Fruit fly (Drosophila melanogaster) whole organism, embryonic: ENCODE measurements around the gene CG12546.

Source experiments
- Ada2b ChIP-seq: fragments of 200-800 bp; sonication (Bioruptor generic); IDR thresholded peaks from 2 replicates; pipeline ENCODE4 v1.3.6; 2022; ENCODE audit warnings: missing biosample characterization, missing genetic modification characterization
- Asciz ChIP-seq: fragments of 200-800 bp; sonication (Bioruptor generic); optimal IDR thresholded peaks from 2 replicates; lab custom pipeline; 2017; ENCODE audit warnings: missing biosample characterization, mild to moderate bottlenecking, missing genetic modification characterization, missing genetic modification reagents
- CG1233 ChIP-seq: fragments of 200-800 bp; sonication (Bioruptor generic); optimal IDR thresholded peaks from 4 replicates; lab custom pipeline; 2018; ENCODE audit warnings: missing biosample characterization, mild to moderate bottlenecking, missing genetic modification characterization
- CG14014 ChIP-seq: fragments of 200-800 bp; sonication (Bioruptor generic); IDR thresholded peaks from 2 replicates; pipeline ENCODE4 v1.3.6; 2022; ENCODE audit warnings: missing biosample characterization, missing genetic modification characterization
- CG14050 ChIP-seq: fragments of 200-800 bp; sonication (Bioruptor generic); IDR thresholded peaks from 3 replicates; pipeline ENCODE4 v1.3.6; 2022; ENCODE audit warnings: missing biosample characterization, missing genetic modification characterization
- CG14441 ChIP-seq: fragments of 200-800 bp; sonication (Bioruptor generic); IDR thresholded peaks from 2 replicates; pipeline ENCODE4 v1.3.6; 2022; ENCODE audit warnings: missing biosample characterization, missing genetic modification characterization
- CG1603 ChIP-seq: fragments of 200-800 bp; sonication (Bioruptor generic); optimal IDR thresholded peaks from 2 replicates; lab custom pipeline; 2019; ENCODE audit warnings: missing biosample characterization, mild to moderate bottlenecking, missing genetic modification characterization, moderate library complexity
- CG2202 ChIP-seq: fragments of 200-800 bp; sonication (Bioruptor generic); optimal IDR thresholded peaks from 2 replicates; lab custom pipeline; 2018; ENCODE audit warnings: missing biosample characterization, mild to moderate bottlenecking, missing genetic modification characterization
- CG2712 ChIP-seq: fragments of 200-800 bp; optimal IDR thresholded peaks from 3 replicates; lab custom pipeline; 2019; ENCODE audit warnings: missing biosample characterization, mild to moderate bottlenecking, missing genetic modification characterization, moderate library complexity
- CG31388 ChIP-seq: fragments of 200-800 bp; sonication (Bioruptor generic); optimal IDR thresholded peaks from 2 replicates; lab custom pipeline; 2016; ENCODE audit warnings: missing biosample characterization, missing genetic modification characterization
- CG4707 ChIP-seq: fragments of 200-800 bp; sonication (Bioruptor generic); optimal IDR thresholded peaks from 2 replicates; lab custom pipeline; 2018; ENCODE audit warnings: missing biosample characterization, mild to moderate bottlenecking, missing genetic modification characterization, moderate library complexity
- Chrac-16 ChIP-seq: fragments of 200-800 bp; sonication (Bioruptor generic); optimal IDR thresholded peaks from 3 replicates; lab custom pipeline; 2016; ENCODE audit warnings: missing biosample characterization, missing genetic modification characterization
- CkIIα-i1 ChIP-seq: fragments of 200-800 bp; sonication (Bioruptor generic); IDR thresholded peaks from 2 replicates; pipeline ENCODE4 v1.3.6; 2022; ENCODE audit warnings: missing biosample characterization, missing genetic modification characterization
- D19A ChIP-seq: fragments of 200-800 bp; optimal IDR thresholded peaks from 3 replicates; lab custom pipeline; 2019; ENCODE audit warnings: missing biosample characterization, mild to moderate bottlenecking, missing genetic modification characterization, moderate library complexity
- D19B ChIP-seq: fragments of 200-800 bp; sonication (Bioruptor generic); optimal IDR thresholded peaks from 2 replicates; lab custom pipeline; 2017; ENCODE audit warnings: missing biosample characterization, mild to moderate bottlenecking, missing genetic modification characterization
- Dek ChIP-seq: fragments of 200-800 bp; sonication (Bioruptor generic); optimal IDR thresholded peaks from 3 replicates; lab custom pipeline; 2019; ENCODE audit warnings: missing biosample characterization, mild to moderate bottlenecking, missing genetic modification characterization, moderate library complexity
- Dll ChIP-seq: fragments of 200-800 bp; sonication (Bioruptor generic); IDR thresholded peaks from 4 replicates; pipeline ENCODE4 v1.3.6; 2022; ENCODE audit warnings: missing biosample characterization, missing genetic modification characterization; ENCODE audit not compliant: partially characterized antibody
- Dp ChIP-seq: fragments of 200-800 bp; sonication (Bioruptor generic); optimal IDR thresholded peaks from 2 replicates; lab custom pipeline; 2018; ENCODE audit warnings: missing biosample characterization, mild to moderate bottlenecking, missing genetic modification characterization, moderate library complexity
- Dref ChIP-seq: fragments of 200-800 bp; sonication (Bioruptor generic); IDR thresholded peaks from 2 replicates; pipeline ENCODE4 v1.3.6; 2022; ENCODE audit warnings: missing biosample characterization, missing genetic modification characterization
- Ets65A ChIP-seq: fragments of 200-800 bp; sonication (Bioruptor generic); peaks from one replicate; lab custom pipeline; 2016; ENCODE audit warnings: missing biosample characterization, missing genetic modification characterization
- GATAe ChIP-seq: fragments of 200-800 bp; sonication (Bioruptor generic); conservative IDR thresholded peaks from 2 replicates; pipeline ENCODE4 v1.3.6; 2022; ENCODE audit warnings: missing biosample characterization, missing genetic modification characterization
- HHEX ChIP-seq: fragments of 200-800 bp; sonication (Bioruptor generic); optimal IDR thresholded peaks from 3 replicates; lab custom pipeline; 2017; ENCODE audit warnings: missing biosample characterization, mild to moderate bottlenecking, missing genetic modification characterization, missing genetic modification reagents
- HLH4C ChIP-seq: fragments of 200-800 bp; sonication (Bioruptor generic); IDR thresholded peaks from 3 replicates; pipeline ENCODE4 v1.3.6; 2022; ENCODE audit warnings: missing biosample characterization, missing genetic modification characterization; ENCODE audit not compliant: partially characterized antibody
- Hey ChIP-seq: fragments of 200-800 bp; sonication (Bioruptor generic); optimal IDR thresholded peaks from 3 replicates; lab custom pipeline; 2018; ENCODE audit warnings: missing biosample characterization, mild to moderate bottlenecking, missing genetic modification characterization
- Hmx ChIP-seq: fragments of 200-800 bp; sonication (Bioruptor generic); optimal IDR thresholded peaks from 2 replicates; lab custom pipeline; 2016; ENCODE audit warnings: missing biosample characterization, missing genetic modification characterization
- Hsf ChIP-seq: fragments of 200-800 bp; sonication (Bioruptor generic); optimal IDR thresholded peaks from 3 replicates; lab custom pipeline; 2016; ENCODE audit warnings: missing biosample characterization, missing genetic modification characterization
- Max ChIP-seq: fragments of 200-800 bp; sonication (Bioruptor generic); optimal IDR thresholded peaks from 2 replicates; lab custom pipeline; 2016; ENCODE audit warnings: missing biosample characterization, mild to moderate bottlenecking, missing genetic modification characterization
- Ravus ChIP-seq: fragments of 200-800 bp; sonication (Bioruptor generic); IDR thresholded peaks from 2 replicates; pipeline ENCODE4 v1.3.6; 2022; ENCODE audit warnings: missing biosample characterization, missing genetic modification characterization
- Stat92E ChIP-seq, 3 experiments: fragments of >200 bp in 2 of 3; fragments of 200-800 bp in 1 of 3; sonication (Bioruptor generic) in 1 of 3; optimal IDR thresholded peaks; 2 replicates each; lab custom pipeline; 2017 to 2019; ENCODE audit warnings: missing biosample characterization in 3 of 3, missing genetic modification characterization in 3 of 3, mild to moderate bottlenecking in 1 of 3, moderate library complexity in 1 of 3
- Xbp1 ChIP-seq: fragments of 200-800 bp; sonication (Bioruptor generic); optimal IDR thresholded peaks from 3 replicates; lab custom pipeline; 2016; ENCODE audit warnings: missing biosample characterization, mild to moderate bottlenecking, missing genetic modification characterization
- ab ChIP-seq: fragments of 200-800 bp; sonication (Bioruptor generic); optimal IDR thresholded peaks from 2 replicates; lab custom pipeline; 2016; ENCODE audit warnings: missing biosample characterization, missing genetic modification characterization
- amos ChIP-seq: fragments of 200-800 bp; sonication (Bioruptor generic); IDR thresholded peaks from 2 replicates; pipeline ENCODE4 v1.3.6; 2022; ENCODE audit warnings: missing biosample characterization, missing genetic modification characterization; ENCODE audit not compliant: partially characterized antibody
- br ChIP-seq: fragments of >200 bp; optimal IDR thresholded peaks from 2 replicates; lab custom pipeline; 2017
- chif ChIP-seq, 2 experiments: fragments of 200-800 bp; sonication (Bioruptor generic); optimal IDR thresholded peaks; 3 replicates each; lab custom pipeline; 2016; ENCODE audit warnings: missing biosample characterization in 2 of 2, missing genetic modification characterization in 2 of 2
- dysf ChIP-seq: fragments of 200-800 bp; sonication (Bioruptor generic); IDR thresholded peaks from 3 replicates; pipeline ENCODE4 v1.3.6; 2022; ENCODE audit warnings: missing biosample characterization, missing genetic modification characterization
- eyg ChIP-seq: fragments of 200-800 bp; sonication (Bioruptor generic); optimal IDR thresholded peaks from 3 replicates; lab custom pipeline; 2016; ENCODE audit warnings: missing biosample characterization, missing genetic modification characterization
- gro ChIP-seq: fragments of 200-800 bp; sonication (Bioruptor generic); optimal IDR thresholded peaks from 2 replicates; lab custom pipeline; 2016; ENCODE audit warnings: missing biosample characterization, missing genetic modification characterization
- jing ChIP-seq: fragments of 200-800 bp; sonication (Bioruptor generic); optimal IDR thresholded peaks from 2 replicates; lab custom pipeline; 2018; ENCODE audit warnings: missing biosample characterization, mild to moderate bottlenecking, missing genetic modification characterization
- jumu ChIP-seq: fragments of 200-800 bp; sonication (Bioruptor generic); optimal IDR thresholded peaks from 3 replicates; lab custom pipeline; 2016; ENCODE audit warnings: missing biosample characterization, missing genetic modification characterization
- kay ChIP-seq: fragments of 200-800 bp; sonication (Bioruptor generic); optimal IDR thresholded peaks from 2 replicates; lab custom pipeline; 2016; ENCODE audit warnings: missing biosample characterization, missing genetic modification characterization
- lola ChIP-seq, 3 experiments: fragments of >200 bp in 2 of 3; fragments of 200-800 bp in 1 of 3; sonication (Bioruptor generic) in 1 of 3; optimal IDR thresholded peaks; 2 replicates each; lab custom pipeline; 2017 to 2019; ENCODE audit warnings: missing biosample characterization in 3 of 3, missing genetic modification characterization in 3 of 3, mild to moderate bottlenecking in 1 of 3, moderate library complexity in 1 of 3
- mirr ChIP-seq: fragments of 200-800 bp; sonication (Bioruptor generic); optimal IDR thresholded peaks from 3 replicates; lab custom pipeline; 2018; ENCODE audit warnings: missing biosample characterization, mild to moderate bottlenecking, missing genetic modification characterization
- pnt ChIP-seq: fragments of 200-800 bp; sonication (Bioruptor generic); optimal IDR thresholded peaks from 3 replicates; lab custom pipeline; 2016; ENCODE audit warnings: missing biosample characterization, missing genetic modification characterization
- pum ChIP-seq: fragments of 200-800 bp; sonication (Bioruptor generic); optimal IDR thresholded peaks from 2 replicates; lab custom pipeline; 2016; ENCODE audit warnings: missing biosample characterization, missing genetic modification characterization
- slou ChIP-seq: fragments of 200-800 bp; sonication (Bioruptor generic); optimal IDR thresholded peaks from 3 replicates; lab custom pipeline; 2016; ENCODE audit warnings: missing biosample characterization, missing genetic modification characterization
- sob ChIP-seq: fragments of 200-800 bp; sonication (Bioruptor generic); IDR thresholded peaks from 2 replicates; pipeline ENCODE4 v1.3.6; 2022; ENCODE audit warnings: missing biosample characterization, missing genetic modification characterization
- sqz ChIP-seq: fragments of 200-800 bp; sonication (Bioruptor generic); optimal IDR thresholded peaks from 3 replicates; lab custom pipeline; 2018; ENCODE audit warnings: missing biosample characterization, mild to moderate bottlenecking, missing genetic modification characterization
- tll ChIP-seq, 2 experiments: fragments of 200-800 bp in 1 of 2; fragments of >200 bp in 1 of 2; sonication (Bioruptor generic) in 1 of 2; optimal IDR thresholded peaks; 2 replicates each; lab custom pipeline; 2017 to 2019; ENCODE audit warnings: missing biosample characterization in 2 of 2, missing genetic modification characterization in 2 of 2, mild to moderate bottlenecking in 1 of 2, moderate library complexity in 1 of 2
- trem ChIP-seq: fragments of 200-800 bp; optimal IDR thresholded peaks from 3 replicates; lab custom pipeline; 2019; ENCODE audit warnings: missing biosample characterization, mild to moderate bottlenecking, missing genetic modification characterization, moderate library complexity
- wor ChIP-seq: fragments of 200-800 bp; sonication (Bioruptor generic); IDR thresholded peaks from 2 replicates; pipeline ENCODE4 v1.3.6; 2022; ENCODE audit warnings: missing biosample characterization, missing genetic modification characterization

Gene CG12546

DNA sequence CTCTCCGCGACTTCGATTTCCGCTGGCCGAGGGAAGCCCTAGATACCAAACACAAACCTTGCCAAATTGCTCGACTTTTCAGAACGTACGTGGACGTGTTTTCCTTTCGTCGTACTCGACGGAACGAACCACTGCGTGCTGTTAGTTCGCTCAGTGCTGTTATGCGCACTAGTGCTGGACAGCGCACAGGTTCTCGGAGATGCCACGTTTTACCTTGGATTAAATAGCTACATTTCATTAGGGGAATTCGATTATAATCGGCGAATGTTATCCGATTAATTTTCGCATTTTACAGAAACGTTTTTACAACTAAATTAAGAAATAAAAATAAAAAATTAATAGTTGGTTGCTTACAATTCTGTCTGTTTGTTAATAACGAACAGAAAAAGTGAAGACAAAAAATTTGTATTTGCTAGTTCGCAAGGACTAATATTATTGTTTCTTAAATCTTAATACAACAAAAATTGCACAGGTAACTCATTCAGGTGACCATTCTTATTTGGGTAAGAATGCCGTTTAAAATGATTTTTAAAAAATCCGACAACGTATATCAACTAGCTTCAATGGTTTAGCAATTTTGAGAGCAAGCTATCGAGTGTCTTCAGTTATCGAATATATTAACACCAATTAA lies 23.6 kb upstream of the CG12546 start, which contains the start of the genes ArfGAP3 and CG32452 (continued):
- TF ChIP-seq D19B (GFP tag; lab: Kevin White, UChicago) (peak; percentile 45), CG14050 (peak; percentile 61), HHEX (GFP tag; lab: Kevin White, UChicago) (peak; percentile 56), ab (no peak), tll (GFP tag; optimal IDR thresholded peaks at IDR 0.05; lab: Kevin White, UChicago) (no peak), wor (GFP tag; lab: Robert Waterston, UW) (peak; percentile 52), Ets65A (GFP tag; lab: Kevin White, UChicago) (peak; percentile 96), CG1603 (peak; percentile 51), CG2202 (tag; lab: Kevin White, UChicago) (peak; percentile 22), chif (GFP tag; optimal IDR thresholded peaks at IDR 0.05; lab: Kevin White, UChicago) (peak; percentile 34 to 59), Hmx (GFP tag; lab: Kevin White, UChicago) (no peak), lola (GFP tag; optimal IDR thresholded peaks at IDR 0.05; lab: Kevin White, UChicago) (peak in 1 of 3 experiments; percentile 75), CG14014 (GFP tag; lab: Robert Waterston, UW) (peak; percentile 65), CkIIα-i1 (GFP tag; lab: Robert Waterston, UW) (no peak), Dp (peak; percentile 51), Dll (GFP tag; lab: Robert Waterston, UW) (peak; percentile 86), CG4707 (GFP tag; lab: Kevin White, UChicago) (no peak), pnt (GFP tag; lab: Kevin White, UChicago) (peak; percentile 2), Hsf (GFP tag; lab: Kevin White, UChicago) (peak; percentile 84), trem (peak; percentile 76), Xbp1 (GFP tag; lab: Kevin White, UChicago) (peak; percentile 85), slou (GFP tag; lab: Kevin White, UChicago) (peak; percentile 53), Max (GFP tag; lab: Kevin White, UChicago) (peak; percentile 83), Asciz (peak; percentile 25), CG14441 (peak; percentile 79), dysf (GFP tag; lab: Robert Waterston, UW) (peak; percentile 70; the same call in 2 of the 3 replicates), Ada2b (peak; percentile 77), br (lab: Kevin White, UChicago) (no peak), CG2712 (peak; percentile 80), eyg (GFP tag; lab: Kevin White, UChicago) (no peak), Dek (tag; lab: Kevin White, UChicago) (peak; percentile 61), amos (GFP tag; lab: Robert Waterston, UW) (peak; percentile 72), GATAe (GFP tag; lab: Robert Waterston, UW) (no peak), sob (GFP tag; lab: Robert Waterston, UW) (peak; percentile 73), jumu (peak; percentile 39), sqz (GFP tag; lab: Kevin White, UChicago) (no peak), HLH4C (GFP tag; lab: Robert Waterston, UW) (peak; percentile 51), Chrac-16 (GFP tag; lab: Kevin White, UChicago) (peak; percentile 80), Stat92E (GFP tag; optimal IDR thresholded peaks at IDR 0.05; lab: Kevin White, UChicago) (peak in 1 of 3 experiments; percentile 28), mirr (GFP tag; lab: Kevin White, UChicago) (peak; percentile 51), jing (no peak), CG31388 (GFP tag; lab: Kevin White, UChicago) (peak; percentile 37), D19A (tag; lab: Kevin White, UChicago) (peak; percentile 66), gro (GFP tag; lab: Kevin White, UChicago) (peak; percentile 24), CG1233 (GFP tag; lab: Kevin White, UChicago) (peak; percentile 58), kay (GFP tag; lab: Kevin White, UChicago) (peak; percentile 42), pum (peak; percentile 70), Dref (GFP tag; lab: Robert Waterston, UW) (peak; percentile 67), Hey (tag; lab: Kevin White, UChicago) (no peak), Ravus (GFP tag; lab: Robert Waterston, UW) (no peak)
